Fruit fly (Drosophila melanogaster) whole organism, embryonic: ENCODE results near the gene CG43333.
A peak's percentile ranks its signal among the peaks of the same experiment; 100 is the strongest.

ENCODE experiments used
- Asciz ChIP-seq: fragments of 200-800 bp; sonication (Bioruptor generic); optimal IDR thresholded peaks from 2 replicates; lab custom pipeline; 2017; ENCODE audit warnings: missing biosample characterization, mild to moderate bottlenecking, missing genetic modification characterization, missing genetic modification reagents
- Bteb2 ChIP-seq: fragments of 200-800 bp; sonication (Bioruptor generic); optimal IDR thresholded peaks from 2 replicates; lab custom pipeline; 2016; ENCODE audit warnings: missing biosample characterization, missing genetic modification characterization
- CG10147 ChIP-seq: fragments of 200-800 bp; sonication (Bioruptor generic); optimal IDR thresholded peaks from 2 replicates; lab custom pipeline; 2019; ENCODE audit warnings: missing biosample characterization, mild to moderate bottlenecking, missing genetic modification characterization, moderate library complexity
- CG10366 ChIP-seq: fragments of 200-800 bp; sonication (Bioruptor generic); IDR thresholded peaks from 2 replicates; pipeline ENCODE4 v1.3.6; 2022; ENCODE audit warnings: missing biosample characterization, missing genetic modification characterization
- CG10543 ChIP-seq: fragments of 200-800 bp; sonication (Bioruptor generic); optimal IDR thresholded peaks from 3 replicates; lab custom pipeline; 2017; ENCODE audit warnings: missing biosample characterization, mild to moderate bottlenecking, missing genetic modification characterization, moderate library complexity
- CG11696 ChIP-seq: fragments of 200-800 bp; sonication (Bioruptor generic); IDR thresholded peaks from 2 replicates; pipeline ENCODE4 v1.3.6; 2022; ENCODE audit warnings: missing biosample characterization, missing genetic modification characterization
- CG12071 ChIP-seq: fragments of 200-800 bp; sonication (Bioruptor generic); optimal IDR thresholded peaks from 3 replicates; lab custom pipeline; 2018; ENCODE audit warnings: missing biosample characterization, mild to moderate bottlenecking, missing genetic modification characterization
- CG12219 ChIP-seq: fragments of 200-800 bp; sonication (Bioruptor generic); optimal IDR thresholded peaks from 3 replicates; lab custom pipeline; 2018; ENCODE audit warnings: missing biosample characterization, mild to moderate bottlenecking, missing genetic modification characterization
- CG13424 ChIP-seq: fragments of 200-800 bp; sonication (Bioruptor generic); optimal IDR thresholded peaks from 2 replicates; lab custom pipeline; 2019; ENCODE audit warnings: missing biosample characterization, mild to moderate bottlenecking, missing genetic modification characterization, moderate library complexity
- CG13894 ChIP-seq: fragments of 200-800 bp; sonication (Bioruptor generic); optimal IDR thresholded peaks from 3 replicates; lab custom pipeline; 2018; ENCODE audit warnings: missing biosample characterization, mild to moderate bottlenecking, missing genetic modification characterization, moderate library complexity
- CG14667 ChIP-seq: fragments of 200-800 bp; sonication (Bioruptor generic); IDR thresholded peaks from 2 replicates; pipeline ENCODE4 v1.3.6; 2022; ENCODE audit warnings: missing biosample characterization, missing genetic modification characterization
- CG1529 ChIP-seq: fragments of 200-800 bp; sonication (Bioruptor generic); optimal IDR thresholded peaks from 3 replicates; lab custom pipeline; 2018; ENCODE audit warnings: missing biosample characterization, missing genetic modification characterization
- CG1647 ChIP-seq: fragments of 200-800 bp; sonication (Bioruptor generic); optimal IDR thresholded peaks from 3 replicates; lab custom pipeline; 2016; ENCODE audit warnings: missing biosample characterization, missing genetic modification characterization
- CG18262 ChIP-seq: fragments of 200-800 bp; optimal IDR thresholded peaks from 3 replicates; lab custom pipeline; 2019; ENCODE audit warnings: missing biosample characterization, mild to moderate bottlenecking, missing genetic modification characterization, moderate library complexity
- CG2120 ChIP-seq: fragments of 200-800 bp; sonication (Bioruptor generic); optimal IDR thresholded peaks from 3 replicates; lab custom pipeline; 2016; ENCODE audit warnings: missing biosample characterization, missing genetic modification characterization
- CG2712 ChIP-seq: fragments of 200-800 bp; optimal IDR thresholded peaks from 3 replicates; lab custom pipeline; 2019; ENCODE audit warnings: missing biosample characterization, mild to moderate bottlenecking, missing genetic modification characterization, moderate library complexity
- CG30431 ChIP-seq: fragments of 200-800 bp; sonication (Bioruptor generic); optimal IDR thresholded peaks from 2 replicates; lab custom pipeline; 2017; ENCODE audit warnings: missing biosample characterization, missing genetic modification characterization
- CG31441 ChIP-seq: fragments of 200-800 bp; sonication (Bioruptor generic); IDR thresholded peaks from 2 replicates; pipeline ENCODE4 v1.3.6; 2022; ENCODE audit warnings: missing biosample characterization, missing genetic modification characterization
- CG32767 ChIP-seq: fragments of 200-800 bp; sonication (Bioruptor generic); IDR thresholded peaks from 2 replicates; pipeline ENCODE4 v1.3.6; 2022; ENCODE audit warnings: missing biosample characterization, missing genetic modification characterization
- CG32772 ChIP-seq: fragments of 200-800 bp; sonication (Bioruptor generic); IDR thresholded peaks from 2 replicates; pipeline ENCODE4 v1.3.6; 2022; ENCODE audit warnings: missing biosample characterization, missing genetic modification characterization
- CG5180 ChIP-seq: fragments of 200-800 bp; sonication (Bioruptor generic); optimal IDR thresholded peaks from 3 replicates; lab custom pipeline; 2017; ENCODE audit warnings: missing biosample characterization, missing genetic modification characterization, mild to moderate bottlenecking, moderate library complexity, missing genetic modification reagents
- CG8944 ChIP-seq: fragments of 200-800 bp; sonication (Bioruptor generic); optimal IDR thresholded peaks from 3 replicates; lab custom pipeline; 2016; ENCODE audit warnings: missing biosample characterization, missing genetic modification characterization
- ERR ChIP-seq: fragments of 200-800 bp; sonication (Bioruptor generic); optimal IDR thresholded peaks from 2 replicates; lab custom pipeline; 2016; ENCODE audit warnings: missing biosample characterization, missing genetic modification characterization
- Fer2 ChIP-seq: fragments of 200-800 bp; sonication (Bioruptor generic); optimal IDR thresholded peaks from 2 replicates; lab custom pipeline; 2018; ENCODE audit warnings: missing biosample characterization, mild to moderate bottlenecking, missing genetic modification characterization, moderate library complexity
- GATAe ChIP-seq: fragments of 200-800 bp; sonication (Bioruptor generic); conservative IDR thresholded peaks from 2 replicates; pipeline ENCODE4 v1.3.6; 2022; ENCODE audit warnings: missing biosample characterization, missing genetic modification characterization
- Hmr ChIP-seq: fragments of 200-800 bp; sonication (Bioruptor generic); optimal IDR thresholded peaks from 3 replicates; lab custom pipeline; 2017; ENCODE audit warnings: mild to moderate bottlenecking, missing biosample characterization, missing genetic modification reagents, missing genetic modification characterization
- Hr3 ChIP-seq: fragments of 200-800 bp; sonication (Bioruptor generic); optimal IDR thresholded peaks from 3 replicates; lab custom pipeline; 2016; ENCODE audit warnings: missing biosample characterization, missing genetic modification characterization
- MBD-R2 ChIP-seq: fragments of 200-800 bp; sonication (Bioruptor generic); IDR thresholded peaks from 2 replicates; pipeline ENCODE4 v1.3.6; 2022; ENCODE audit warnings: missing biosample characterization, missing genetic modification characterization
- Med ChIP-seq: fragments of 200-800 bp; sonication (Bioruptor generic); peaks from one replicate; lab custom pipeline; 2016; ENCODE audit warnings: missing biosample characterization, missing genetic modification characterization, mild to moderate bottlenecking, inconsistent platforms, moderate library complexity
- NC2α ChIP-seq: fragments of 200-800 bp; sonication (Bioruptor generic); optimal IDR thresholded peaks from 2 replicates; lab custom pipeline; 2016; ENCODE audit warnings: missing biosample characterization, missing genetic modification characterization
- NfI ChIP-seq: fragments of 200-800 bp; sonication (Bioruptor generic); optimal IDR thresholded peaks from 3 replicates; lab custom pipeline; 2018; ENCODE audit warnings: missing biosample characterization, mild to moderate bottlenecking, missing genetic modification characterization, moderate library complexity
- Vsx1 ChIP-seq: fragments of 200-800 bp; sonication (Bioruptor generic); optimal IDR thresholded peaks from 2 replicates; lab custom pipeline; 2017; ENCODE audit warnings: missing biosample characterization, mild to moderate bottlenecking, missing genetic modification characterization, missing genetic modification reagents
- caup ChIP-seq: fragments of 200-800 bp; sonication (Bioruptor generic); optimal IDR thresholded peaks from 3 replicates; lab custom pipeline; 2017; ENCODE audit warnings: missing biosample characterization, mild to moderate bottlenecking, missing genetic modification characterization, moderate library complexity; ENCODE audit not compliant: severe bottlenecking
- crc ChIP-seq: fragments of 200-800 bp; sonication (Bioruptor generic); optimal IDR thresholded peaks from 2 replicates; lab custom pipeline; 2016; ENCODE audit warnings: missing biosample characterization, missing genetic modification characterization
- cwo ChIP-seq: fragments of 200-800 bp; sonication (Bioruptor generic); optimal IDR thresholded peaks from 3 replicates; lab custom pipeline; 2017; ENCODE audit warnings: missing biosample characterization, missing genetic modification characterization, mild to moderate bottlenecking, moderate library complexity, missing genetic modification reagents
- dysf ChIP-seq: fragments of 200-800 bp; sonication (Bioruptor generic); IDR thresholded peaks from 3 replicates; pipeline ENCODE4 v1.3.6; 2022; ENCODE audit warnings: missing biosample characterization, missing genetic modification characterization
- fd64A ChIP-seq: fragments of 200-800 bp; sonication (Bioruptor generic); optimal IDR thresholded peaks from 3 replicates; lab custom pipeline; 2018; ENCODE audit warnings: missing biosample characterization, mild to moderate bottlenecking, missing genetic modification characterization
- grau ChIP-seq: fragments of 200-800 bp; optimal IDR thresholded peaks from 3 replicates; lab custom pipeline; 2019; ENCODE audit warnings: missing biosample characterization, mild to moderate bottlenecking, missing genetic modification characterization, moderate library complexity
- jumu ChIP-seq: fragments of 200-800 bp; sonication (Bioruptor generic); optimal IDR thresholded peaks from 3 replicates; lab custom pipeline; 2016; ENCODE audit warnings: missing biosample characterization, missing genetic modification characterization
- ken ChIP-seq: fragments of 200-800 bp; sonication (Bioruptor generic); IDR thresholded peaks from 3 replicates; pipeline ENCODE4 v1.3.6; 2022; ENCODE audit warnings: missing biosample characterization, missing genetic modification characterization
- lmd ChIP-seq: fragments of 200-800 bp; sonication (Bioruptor generic); IDR thresholded peaks from 2 replicates; pipeline ENCODE4 v1.3.6; 2022; ENCODE audit warnings: missing biosample characterization, missing genetic modification characterization
- scrt ChIP-seq: fragments of 200-800 bp; sonication (Bioruptor generic); optimal IDR thresholded peaks from 2 replicates; lab custom pipeline; 2018; ENCODE audit warnings: missing biosample characterization, mild to moderate bottlenecking, missing genetic modification characterization, moderate library complexity
- sens ChIP-seq: fragments of 200-800 bp; sonication (Bioruptor generic); peaks from one replicate; lab custom pipeline; 2016; ENCODE audit warnings: missing biosample characterization, missing genetic modification characterization
- slp2 ChIP-seq: fragments of 200-800 bp; sonication (Bioruptor generic); optimal IDR thresholded peaks from 2 replicates; lab custom pipeline; 2016; ENCODE audit warnings: missing biosample characterization, missing genetic modification characterization
- sqz ChIP-seq: fragments of 200-800 bp; sonication (Bioruptor generic); optimal IDR thresholded peaks from 3 replicates; lab custom pipeline; 2018; ENCODE audit warnings: missing biosample characterization, mild to moderate bottlenecking, missing genetic modification characterization
- trem ChIP-seq: fragments of 200-800 bp; optimal IDR thresholded peaks from 3 replicates; lab custom pipeline; 2019; ENCODE audit warnings: missing biosample characterization, mild to moderate bottlenecking, missing genetic modification characterization, moderate library complexity
- tx ChIP-seq: fragments of 200-800 bp; sonication (Bioruptor generic); optimal IDR thresholded peaks from 2 replicates; lab custom pipeline; 2016; ENCODE audit warnings: missing biosample characterization, missing genetic modification characterization
- wdn ChIP-seq: fragments of 200-800 bp; sonication (Bioruptor generic); IDR thresholded peaks from 2 replicates; pipeline ENCODE4 v1.3.6; 2022; ENCODE audit warnings: missing biosample characterization, missing genetic modification characterization
- zen2 ChIP-seq: fragments of 200-800 bp; sonication (Bioruptor generic); IDR thresholded peaks from 3 replicates; pipeline ENCODE4 v1.3.6; 2022; ENCODE audit warnings: missing biosample characterization, missing genetic modification characterization; ENCODE audit not compliant: partially characterized antibody
- zfh2 ChIP-seq: fragments of 200-800 bp; sonication (Bioruptor generic); optimal IDR thresholded peaks from 2 replicates; lab custom pipeline; 2016; ENCODE audit warnings: missing biosample characterization, missing genetic modification characterization

The CG43333 gene

DNA sequence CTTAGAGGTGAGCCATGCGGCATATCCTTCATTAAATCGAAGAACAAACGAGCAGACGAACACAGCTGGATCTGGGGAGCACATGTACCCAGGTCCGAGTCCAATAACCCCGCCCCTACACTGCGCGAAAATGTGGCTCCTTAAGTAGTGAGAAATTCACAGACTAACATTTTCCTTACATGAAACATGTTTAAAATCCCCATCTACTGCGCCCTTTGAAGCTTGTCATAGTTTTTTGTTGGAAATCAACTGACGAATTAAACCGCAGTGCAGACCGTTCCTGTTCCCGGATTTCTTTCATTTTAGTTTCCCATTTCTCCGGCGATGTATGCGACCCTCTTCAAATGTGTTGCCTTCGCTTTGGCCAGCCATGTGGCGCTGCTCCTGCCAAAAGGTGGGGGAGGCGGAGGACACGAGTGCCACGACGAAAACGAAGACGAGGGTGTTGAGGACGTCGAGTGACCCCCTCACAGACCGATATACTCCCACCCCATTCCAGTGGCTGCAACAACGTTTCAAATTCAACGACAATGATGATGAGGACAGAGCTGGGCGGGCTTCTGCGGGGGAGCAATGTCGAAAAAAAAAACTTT is 57.6 kb downstream of the CG43333 start (continued):
- peak; percentile 50 for TF ChIP-seq grau (tag; lab: Kevin White, UChicago)
- TF ChIP-seq scrt (GFP tag; lab: Kevin White, UChicago) = peak; percentile 65
- peak; percentile 31 for TF ChIP-seq Hr3 (GFP tag; lab: Kevin White, UChicago)
- TF ChIP-seq trem (tag; lab: Kevin White, UChicago) = peak; percentile 32
- peak; percentile 9 for TF ChIP-seq Fer2
- no peak for TF ChIP-seq Vsx1 (GFP tag; lab: Kevin White, UChicago)
- TF ChIP-seq CG32767 (GFP tag; lab: Robert Waterston, UW) = peak; percentile 41; the same call in 1 of the 2 replicates
- TF ChIP-seq CG1529 (GFP tag; lab: Kevin White, UChicago) = peak; percentile 39
- peak; percentile 65 for TF ChIP-seq CG18262 (tag; lab: Kevin White, UChicago)
- peak; percentile 42 for TF ChIP-seq CG8944 (GFP tag; lab: Kevin White, UChicago)
- TF ChIP-seq crc = peak; percentile 8
- TF ChIP-seq NC2α (GFP tag; lab: Kevin White, UChicago) = no peak
- peak; percentile 18 for TF ChIP-seq tx (GFP tag; lab: Kevin White, UChicago)
- peak; percentile 68 for TF ChIP-seq lmd (GFP tag; lab: Robert Waterston, UW)
- peak; percentile 64 for TF ChIP-seq cwo
- TF ChIP-seq CG14667 (GFP tag; lab: Robert Waterston, UW) = peak; percentile 52; the same call in 1 of the 2 replicates
- peak; percentile 46 for TF ChIP-seq CG12219 (GFP tag; lab: Kevin White, UChicago)
- peak; percentile 61 for TF ChIP-seq CG5180 (GFP tag; lab: Kevin White, UChicago)
- TF ChIP-seq Med (GFP tag; lab: Kevin White, UChicago) = peak; percentile 93
- TF ChIP-seq ken (GFP tag; lab: Robert Waterston, UW) = peak; percentile 77
- peak; percentile 68 for TF ChIP-seq CG10366 (GFP tag; lab: Robert Waterston, UW)
- 0 out of 2 replicates have a peak, but pooled peaks have one; percentile 14 for TF ChIP-seq GATAe
- TF ChIP-seq CG1647 (GFP tag; lab: Kevin White, UChicago) = peak; percentile 21
- TF ChIP-seq NfI (GFP tag; lab: Kevin White, UChicago) = peak; percentile 50
- TF ChIP-seq slp2 (GFP tag; lab: Kevin White, UChicago) = peak; percentile 26
- TF ChIP-seq CG10543 = peak; percentile 19
- TF ChIP-seq CG12071 (GFP tag; lab: Kevin White, UChicago) = peak; percentile 58
- peak; percentile 91 for TF ChIP-seq sens (GFP tag; lab: Kevin White, UChicago)
- TF ChIP-seq zfh2 (GFP tag; lab: Kevin White, UChicago) = peak; percentile 13
- TF ChIP-seq CG2712 (tag; lab: Kevin White, UChicago) = peak; percentile 70
- TF ChIP-seq Bteb2 (GFP tag; lab: Kevin White, UChicago) = no peak
- TF ChIP-seq jumu = peak; percentile 28
- TF ChIP-seq CG13424 (tag; lab: Kevin White, UChicago) = peak; percentile 65
- TF ChIP-seq CG2120 (GFP tag; lab: Kevin White, UChicago) = peak; percentile 72
- TF ChIP-seq caup (GFP tag; lab: Kevin White, UChicago) = peak; percentile 61
- peak; percentile 9 for TF ChIP-seq CG10147 (GFP tag; lab: Kevin White, UChicago)
- peak; percentile 64 for TF ChIP-seq fd64A (GFP tag; lab: Kevin White, UChicago)
- peak; percentile 29; the same call in 1 of the 2 replicates for TF ChIP-seq MBD-R2 (GFP tag; lab: Robert Waterston, UW)
- peak; percentile 75 for TF ChIP-seq dysf (GFP tag; lab: Robert Waterston, UW)
- TF ChIP-seq CG31441 (GFP tag; lab: Robert Waterston, UW) = peak; percentile 68
- peak; percentile 12 for TF ChIP-seq sqz (GFP tag; lab: Kevin White, UChicago)
- peak; percentile 56; the same call in 1 of the 2 replicates for TF ChIP-seq wdn (GFP tag; lab: Robert Waterston, UW)
- peak; percentile 6 for TF ChIP-seq ERR (GFP tag; lab: Kevin White, UChicago)
- peak; percentile 69 for TF ChIP-seq Hmr (GFP tag; lab: Kevin White, UChicago)
- TF ChIP-seq CG30431 = no peak
- TF ChIP-seq Asciz = peak; percentile 68
- TF ChIP-seq CG11696 (GFP tag; lab: Robert Waterston, UW) = no peak
- no peak for TF ChIP-seq zen2
- peak; percentile 56; the same call in 1 of the 2 replicates for TF ChIP-seq CG32772 (GFP tag; lab: Robert Waterston, UW)
- peak; percentile 34 for TF ChIP-seq CG13894 (tag; lab: Kevin White, UChicago)
